Worm (Caenorhabditis elegans) whole organism, early embryonic: ENCODE measurements around the gene kin-36.

ENCODE experiments used
- ama-1 ChIP-seq: fragments of 150-350 bp; optimal IDR thresholded peaks from 2 replicates; lab custom pipeline; 2014
- hmbx-1 ChIP-seq: sonication (generic microtip); optimal IDR thresholded peaks from 2 replicates; lab custom pipeline; 2016; ENCODE audit warnings: mild to moderate bottlenecking, missing genetic modification characterization, missing compliant biosample characterization
- scrt-1 ChIP-seq: fragments of 200-800 bp; sonication (Bioruptor generic); IDR thresholded peaks from 2 replicates; pipeline ENCODE4 v1.3.6; 2022; ENCODE audit warnings: missing genetic modification characterization, missing compliant biosample characterization
- tbx-37 ChIP-seq: fragments of 200-800 bp; sonication (Bioruptor generic); conservative IDR thresholded peaks from 2 replicates; pipeline ENCODE4 v1.3.6; 2022; ENCODE audit warnings: missing genetic modification reagents, missing genetic modification characterization, missing compliant biosample characterization

ce11 chrIV:4657874-4658273 is 20.9 kb upstream of the kin-36 start, which contains the start of gene col-111:
- TF ChIP-seq ama-1 (lab: Kevin White, UChicago) (no peak), hmbx-1 (no peak), tbx-37 (GFP tag; lab: Robert Waterston, UW) (no peak), scrt-1 (GFP tag; lab: Robert Waterston, UW) (no peak)
